Worm (Caenorhabditis elegans) whole organism, L2 larva: ENCODE results near the gene srt-17.

ENCODE experiments used
- lin-39 ChIP-seq: fragments of 150-350 bp; optimal IDR thresholded peaks from 2 replicates; lab custom pipeline; 2014; ENCODE audit warnings: missing biosample characterization, missing genetic modification reagents, missing genetic modification characterization
- lsy-2 ChIP-seq, 2 experiments: fragments of 150-350 bp in 1 of 2; sonication (generic microtip) in 1 of 2; optimal IDR thresholded peaks; 2 replicates each; lab custom pipeline; 2014 to 2017; ENCODE audit warnings: missing biosample characterization in 2 of 2, missing genetic modification characterization in 2 of 2

ce11 chrV:636281-636680, 11.5 kb upstream of the srt-17 start, which contains the start of gene pals-31:
- TF ChIP-seq lin-39 (tag; lab: Kevin White, UChicago) (no peak), lsy-2 (tag; optimal IDR thresholded peaks at IDR 0.05; lab: Kevin White, UChicago) (no peak)
